Fruit fly (Drosophila melanogaster) whole organism, embryonic: ENCODE measurements around the gene pnt.

ENCODE experiments used
- B-H1 ChIP-seq: fragments of 200-800 bp; sonication (Bioruptor generic); IDR thresholded peaks from 3 replicates; pipeline ENCODE4 v1.3.6; 2022; ENCODE audit warnings: missing biosample characterization, missing genetic modification characterization
- CG10431 ChIP-seq: fragments of 200-800 bp; sonication (Bioruptor generic); optimal IDR thresholded peaks from 3 replicates; lab custom pipeline; 2018; ENCODE audit warnings: missing biosample characterization, mild to moderate bottlenecking, missing genetic modification characterization
- CG11093 ChIP-seq: fragments of 200-800 bp; sonication (Bioruptor generic); IDR thresholded peaks from 3 replicates; pipeline ENCODE4 v1.3.6; 2022; ENCODE audit warnings: missing biosample characterization, missing genetic modification characterization
- CG11398 ChIP-seq: fragments of 200-800 bp; sonication (Bioruptor generic); optimal IDR thresholded peaks from 2 replicates; lab custom pipeline; 2016; ENCODE audit warnings: missing biosample characterization, missing genetic modification characterization
- CG12104 ChIP-seq: fragments of 200-800 bp; sonication (Bioruptor generic); optimal IDR thresholded peaks from 3 replicates; lab custom pipeline; 2016; ENCODE audit warnings: missing biosample characterization, missing genetic modification characterization
- CG12299 ChIP-seq: fragments of 200-800 bp; sonication (Bioruptor generic); optimal IDR thresholded peaks from 2 replicates; lab custom pipeline; 2018; ENCODE audit warnings: missing biosample characterization, mild to moderate bottlenecking, missing genetic modification characterization
- CG1233 ChIP-seq: fragments of 200-800 bp; sonication (Bioruptor generic); optimal IDR thresholded peaks from 4 replicates; lab custom pipeline; 2018; ENCODE audit warnings: missing biosample characterization, mild to moderate bottlenecking, missing genetic modification characterization
- CG12744 ChIP-seq: fragments of 200-800 bp; sonication (Bioruptor generic); optimal IDR thresholded peaks from 2 replicates; lab custom pipeline; 2016; ENCODE audit warnings: missing biosample characterization, missing genetic modification characterization
- CG14014 ChIP-seq: fragments of 200-800 bp; sonication (Bioruptor generic); IDR thresholded peaks from 2 replicates; pipeline ENCODE4 v1.3.6; 2022; ENCODE audit warnings: missing biosample characterization, missing genetic modification characterization
- CG15269 ChIP-seq: fragments of 200-800 bp; sonication (Bioruptor generic); optimal IDR thresholded peaks from 2 replicates; lab custom pipeline; 2018; ENCODE audit warnings: missing biosample characterization, mild to moderate bottlenecking, missing genetic modification characterization, moderate library complexity
- CG17359 ChIP-seq: fragments of 200-800 bp; sonication (Bioruptor generic); optimal IDR thresholded peaks from 3 replicates; lab custom pipeline; 2018; ENCODE audit warnings: missing biosample characterization, mild to moderate bottlenecking, missing genetic modification characterization, moderate library complexity
- CG17361 ChIP-seq: fragments of 200-800 bp; sonication (Bioruptor generic); IDR thresholded peaks from 3 replicates; pipeline ENCODE4 v1.3.6; 2022; ENCODE audit warnings: missing biosample characterization, missing genetic modification characterization
- CG18476 ChIP-seq: fragments of 200-800 bp; sonication (Bioruptor generic); optimal IDR thresholded peaks from 2 replicates; lab custom pipeline; 2016; ENCODE audit warnings: missing biosample characterization, mild to moderate bottlenecking, missing genetic modification characterization
- CG3281 ChIP-seq: fragments of 200-800 bp; sonication (Bioruptor generic); optimal IDR thresholded peaks from 3 replicates; lab custom pipeline; 2017; ENCODE audit warnings: missing biosample characterization, mild to moderate bottlenecking, missing genetic modification characterization
- CG3726 ChIP-seq: fragments of 200-800 bp; sonication (Bioruptor generic); IDR thresholded peaks from 3 replicates; pipeline ENCODE4, ENCODE4 v1.3.6; 2022; ENCODE audit warnings: missing biosample characterization, missing genetic modification characterization
- CG4404 ChIP-seq: fragments of 200-800 bp; sonication (Bioruptor generic); IDR thresholded peaks from 2 replicates; pipeline ENCODE4 v1.3.6; 2022; ENCODE audit warnings: missing biosample characterization, missing genetic modification characterization
- CG9609 ChIP-seq: fragments of 200-800 bp; sonication (Bioruptor generic); optimal IDR thresholded peaks from 3 replicates; lab custom pipeline; 2016; ENCODE audit warnings: missing biosample characterization, missing genetic modification characterization
- CG9817 ChIP-seq: fragments of 200-800 bp; sonication (Bioruptor generic); optimal IDR thresholded peaks from 2 replicates; lab custom pipeline; 2018; ENCODE audit warnings: missing biosample characterization, mild to moderate bottlenecking, missing genetic modification characterization, moderate library complexity
- CG9932 ChIP-seq: fragments of 200-800 bp; sonication (Bioruptor generic); IDR thresholded peaks from 2 replicates; pipeline ENCODE4 v1.3.6; 2022; ENCODE audit warnings: missing biosample characterization, missing genetic modification characterization
- Dip2 ChIP-seq: fragments of 200-800 bp; sonication (Bioruptor generic); IDR thresholded peaks from 2 replicates; pipeline ENCODE4 v1.3.6; 2022; ENCODE audit warnings: missing biosample characterization, missing genetic modification characterization
- Fer1 ChIP-seq: fragments of 200-800 bp; sonication (Bioruptor generic); optimal IDR thresholded peaks from 2 replicates; lab custom pipeline; 2017; ENCODE audit warnings: missing biosample characterization, mild to moderate bottlenecking, missing genetic modification characterization
- Fer2 ChIP-seq: fragments of 200-800 bp; sonication (Bioruptor generic); optimal IDR thresholded peaks from 2 replicates; lab custom pipeline; 2018; ENCODE audit warnings: missing biosample characterization, mild to moderate bottlenecking, missing genetic modification characterization, moderate library complexity
- H15 ChIP-seq: fragments of 200-800 bp; sonication (Bioruptor generic); IDR thresholded peaks from 3 replicates; pipeline ENCODE4 v1.3.6; 2022; ENCODE audit warnings: missing biosample characterization, missing genetic modification characterization
- HHEX ChIP-seq: fragments of 200-800 bp; sonication (Bioruptor generic); optimal IDR thresholded peaks from 3 replicates; lab custom pipeline; 2017; ENCODE audit warnings: missing biosample characterization, mild to moderate bottlenecking, missing genetic modification characterization, missing genetic modification reagents
- MBD-R2 ChIP-seq: fragments of 200-800 bp; sonication (Bioruptor generic); IDR thresholded peaks from 2 replicates; pipeline ENCODE4 v1.3.6; 2022; ENCODE audit warnings: missing biosample characterization, missing genetic modification characterization
- Med ChIP-seq: fragments of 200-800 bp; sonication (Bioruptor generic); peaks from one replicate; lab custom pipeline; 2016; ENCODE audit warnings: missing biosample characterization, missing genetic modification characterization, mild to moderate bottlenecking, inconsistent platforms, moderate library complexity
- Optix ChIP-seq: fragments of 200-800 bp; sonication (Bioruptor generic); IDR thresholded peaks from 3 replicates; pipeline ENCODE4 v1.3.6; 2022; ENCODE audit warnings: missing biosample characterization, missing genetic modification characterization
- TFAM ChIP-seq: fragments of 200-800 bp; sonication (Bioruptor generic); optimal IDR thresholded peaks from 2 replicates; lab custom pipeline; 2017; ENCODE audit warnings: missing biosample characterization, missing genetic modification characterization, inconsistent platforms
- Taf1 ChIP-seq: fragments of 200-800 bp; sonication (Bioruptor generic); IDR thresholded peaks from 2 replicates; pipeline ENCODE4 v1.3.6; 2022; ENCODE audit warnings: missing biosample characterization, missing genetic modification characterization
- Xrp1 ChIP-seq: fragments of 200-800 bp; sonication (Bioruptor generic); IDR thresholded peaks from 2 replicates; pipeline ENCODE4 v1.3.6; 2022; ENCODE audit warnings: missing biosample characterization, missing genetic modification characterization
- aop ChIP-seq: fragments of 200-800 bp; sonication (Bioruptor generic); IDR thresholded peaks from 2 replicates; pipeline ENCODE4 v1.3.6; 2022; ENCODE audit warnings: missing biosample characterization, missing genetic modification characterization
- ap ChIP-seq: fragments of 200-800 bp; sonication (Bioruptor generic); IDR thresholded peaks from 2 replicates; pipeline ENCODE4 v1.3.6; 2022; ENCODE audit warnings: missing biosample characterization, missing genetic modification characterization
- az2 ChIP-seq: fragments of 200-800 bp; sonication (Bioruptor generic); optimal IDR thresholded peaks from 3 replicates; lab custom pipeline; 2016; ENCODE audit warnings: missing biosample characterization, missing genetic modification characterization
- bcd ChIP-seq: fragments of 200-800 bp; sonication (Bioruptor generic); optimal IDR thresholded peaks from 2 replicates; lab custom pipeline; 2017; ENCODE audit warnings: missing biosample characterization, mild to moderate bottlenecking, missing genetic modification characterization
- cad ChIP-seq: fragments of >200 bp; optimal IDR thresholded peaks from 2 replicates; lab custom pipeline; 2017; ENCODE audit warnings: missing biosample characterization, missing genetic modification characterization
- chinmo ChIP-seq: fragments of 200-800 bp; sonication (Bioruptor generic); IDR thresholded peaks from 4 replicates; pipeline ENCODE4 v1.3.6; 2022; ENCODE audit warnings: missing biosample characterization, missing genetic modification characterization; ENCODE audit not compliant: partially characterized antibody
- dmrt99B ChIP-seq: fragments of 200-800 bp; sonication (Bioruptor generic); optimal IDR thresholded peaks from 2 replicates; lab custom pipeline; 2018; ENCODE audit warnings: missing biosample characterization, mild to moderate bottlenecking, missing genetic modification characterization, moderate library complexity
- en ChIP-seq: fragments of 200-800 bp; sonication (Bioruptor generic); optimal IDR thresholded peaks from 2 replicates; lab custom pipeline; 2016; ENCODE audit warnings: missing biosample characterization, missing genetic modification characterization
- ewg ChIP-seq: fragments of 200-800 bp; sonication (Bioruptor generic); optimal IDR thresholded peaks from 3 replicates; lab custom pipeline; 2017; ENCODE audit warnings: mild to moderate bottlenecking, missing biosample characterization, missing genetic modification reagents, missing genetic modification characterization
- eyg ChIP-seq: fragments of 200-800 bp; sonication (Bioruptor generic); optimal IDR thresholded peaks from 3 replicates; lab custom pipeline; 2016; ENCODE audit warnings: missing biosample characterization, missing genetic modification characterization
- ftz-f1 ChIP-seq: fragments of 200-800 bp; sonication (Bioruptor generic); optimal IDR thresholded peaks from 2 replicates; lab custom pipeline; 2016; ENCODE audit warnings: missing biosample characterization, missing genetic modification characterization
- fu2 ChIP-seq: fragments of 200-800 bp; sonication (Bioruptor generic); optimal IDR thresholded peaks from 2 replicates; lab custom pipeline; 2016; ENCODE audit warnings: missing biosample characterization, missing genetic modification characterization
- jigr1 ChIP-seq: fragments of 200-800 bp; sonication (Bioruptor generic); IDR thresholded peaks from 3 replicates; pipeline ENCODE4 v1.3.6; 2022; ENCODE audit warnings: missing biosample characterization, missing genetic modification characterization
- jing ChIP-seq: fragments of 200-800 bp; sonication (Bioruptor generic); optimal IDR thresholded peaks from 2 replicates; lab custom pipeline; 2018; ENCODE audit warnings: missing biosample characterization, mild to moderate bottlenecking, missing genetic modification characterization
- kay ChIP-seq: fragments of 200-800 bp; sonication (Bioruptor generic); optimal IDR thresholded peaks from 2 replicates; lab custom pipeline; 2016; ENCODE audit warnings: missing biosample characterization, missing genetic modification characterization
- lab ChIP-seq: fragments of 200-800 bp; sonication (Bioruptor generic); optimal IDR thresholded peaks from 3 replicates; lab custom pipeline; 2017; ENCODE audit warnings: missing biosample characterization, missing genetic modification characterization, mild to moderate bottlenecking, moderate library complexity, missing genetic modification reagents
- pfk ChIP-seq: fragments of 200-800 bp; sonication (Bioruptor generic); optimal IDR thresholded peaks from 2 replicates; lab custom pipeline; 2018; ENCODE audit warnings: missing biosample characterization, mild to moderate bottlenecking, missing genetic modification characterization, moderate library complexity
- ranshi ChIP-seq: fragments of 200-800 bp; sonication (Bioruptor generic); IDR thresholded peaks from 2 replicates; pipeline ENCODE4 v1.3.6; 2022; ENCODE audit warnings: missing biosample characterization, missing genetic modification characterization
- salm ChIP-seq: fragments of 200-800 bp; sonication (Bioruptor generic); optimal IDR thresholded peaks from 2 replicates; lab custom pipeline; 2018; ENCODE audit warnings: missing biosample characterization, mild to moderate bottlenecking, missing genetic modification characterization
- usp ChIP-seq: fragments of >200 bp; optimal IDR thresholded peaks from 2 replicates; lab custom pipeline; 2017; ENCODE audit warnings: missing biosample characterization, missing genetic modification characterization
- zen ChIP-seq: fragments of 200-800 bp; sonication (Bioruptor generic); optimal IDR thresholded peaks from 3 replicates; lab custom pipeline; 2018; ENCODE audit warnings: missing biosample characterization, mild to moderate bottlenecking, missing genetic modification characterization, moderate library complexity

Gene pnt

dm6 chr3R:23335577-23335976 lies 10.4 kb downstream of the pnt start (continued):
- no peak for TF ChIP-seq ap
- TF ChIP-seq HHEX (GFP tag; lab: Kevin White, UChicago) = peak; percentile 81
- TF ChIP-seq az2 (GFP tag; lab: Kevin White, UChicago) = peak; percentile 54
- peak; percentile 58 for TF ChIP-seq CG12104 (GFP tag; lab: Kevin White, UChicago)
- TF ChIP-seq usp (GFP tag; lab: Kevin White, UChicago) = no peak
- TF ChIP-seq CG12744 (GFP tag; lab: Kevin White, UChicago) = no peak
- peak; percentile 64 for TF ChIP-seq CG17359 (tag; lab: Kevin White, UChicago)
- TF ChIP-seq jigr1 = no peak
- TF ChIP-seq CG18476 (GFP tag; lab: Kevin White, UChicago) = peak; percentile 63
- no peak for TF ChIP-seq CG9609 (GFP tag; lab: Kevin White, UChicago)
- peak; percentile 33; the same call in 2 of the 3 replicates for TF ChIP-seq B-H1 (GFP tag; lab: Robert Waterston, UW)
- TF ChIP-seq CG10431 = no peak
- peak; percentile 1 for TF ChIP-seq fu2 (GFP tag; lab: Kevin White, UChicago)
- TF ChIP-seq Med (GFP tag; lab: Kevin White, UChicago) = peak; percentile 91
- no peak for TF ChIP-seq ftz-f1 (GFP tag; lab: Kevin White, UChicago)
- TF ChIP-seq cad (GFP tag; lab: Kevin White, UChicago) = no peak
- TF ChIP-seq CG11398 (GFP tag; lab: Kevin White, UChicago) = no peak
- TF ChIP-seq Optix (GFP tag; lab: Robert Waterston, UW) = 0 out of 3 replicates have a peak, but pooled peaks have one; percentile 37
- peak; percentile 87 for TF ChIP-seq CG15269 (tag; lab: Kevin White, UChicago)
- TF ChIP-seq zen = peak; percentile 14
- peak; percentile 73 for TF ChIP-seq CG14014
- peak; percentile 93 for TF ChIP-seq Fer1 (GFP tag; lab: Kevin White, UChicago)
- no peak for TF ChIP-seq CG11093 (GFP tag; lab: Robert Waterston, UW)
- no peak for TF ChIP-seq chinmo (GFP tag; lab: Robert Waterston, UW)
- TF ChIP-seq bcd (GFP tag; lab: Kevin White, UChicago) = peak; percentile 81
- TF ChIP-seq CG1233 = peak; percentile 80
- no peak for TF ChIP-seq pfk (GFP tag; lab: Kevin White, UChicago)
- peak; percentile 83 for TF ChIP-seq CG9817
- no peak for TF ChIP-seq en
- peak; percentile 72 for TF ChIP-seq dmrt99B (tag; lab: Kevin White, UChicago)
- peak; percentile 61; the same call in 1 of the 2 replicates for TF ChIP-seq Xrp1 (GFP tag; lab: Robert Waterston, UW)
- peak; percentile 56 for TF ChIP-seq salm (tag; lab: Kevin White, UChicago)
- TF ChIP-seq Dip2 = no peak
- TF ChIP-seq CG4404 (GFP tag; lab: Robert Waterston, UW) = 0 out of 2 replicates have a peak, but pooled peaks have one; percentile 23
- TF ChIP-seq CG3281 = peak; percentile 97
- TF ChIP-seq Taf1 (GFP tag; lab: Robert Waterston, UW) = peak; percentile 60; the same call in 1 of the 2 replicates
- peak; percentile 70 for TF ChIP-seq CG17361 (GFP tag; lab: Robert Waterston, UW)
- TF ChIP-seq Fer2 (tag; lab: Kevin White, UChicago) = peak; percentile 71
- peak; percentile 7 for TF ChIP-seq TFAM (GFP tag; lab: Kevin White, UChicago)
- peak; percentile 45; the same call in 1 of the 2 replicates for TF ChIP-seq MBD-R2 (GFP tag; lab: Robert Waterston, UW)
- TF ChIP-seq lab (GFP tag; lab: Kevin White, UChicago) = peak; percentile 94
- peak; percentile 74 for TF ChIP-seq CG9932 (GFP tag; lab: Robert Waterston, UW)
- 0 out of 3 replicates have a peak, but pooled peaks have one; percentile 57 for TF ChIP-seq CG3726 (GFP tag; lab: Robert Waterston, UW)
- TF ChIP-seq jing (GFP tag; lab: Kevin White, UChicago) = no peak
- no peak for TF ChIP-seq aop (GFP tag; lab: Robert Waterston, UW)
- TF ChIP-seq ewg (GFP tag; lab: Kevin White, UChicago) = peak; percentile 20
- peak; percentile 53; the same call in 1 of the 2 replicates for TF ChIP-seq ranshi (GFP tag; lab: Robert Waterston, UW)
- peak; percentile 67 for TF ChIP-seq CG12299
- TF ChIP-seq eyg (GFP tag; lab: Kevin White, UChicago) = no peak
- TF ChIP-seq H15 (GFP tag; lab: Robert Waterston, UW) = 0 out of 3 replicates have a peak, but pooled peaks have one; percentile 20
- no peak for TF ChIP-seq kay (GFP tag; lab: Kevin White, UChicago)
